Worm (Caenorhabditis elegans) whole organism, late embryonic: ENCODE results near the gene nlp-25.

Source experiments
- C38D4.7 ChIP-seq: fragments of 200-800 bp; sonication (Bioruptor generic); optimal IDR thresholded peaks from 2 replicates; lab custom pipeline; 2018; ENCODE audit warnings: mild to moderate bottlenecking, missing genetic modification characterization, moderate library complexity, missing compliant biosample characterization
- K09A11.1 ChIP-seq: sonication (generic microtip); optimal IDR thresholded peaks from 2 replicates; lab custom pipeline; 2017; ENCODE audit warnings: antibody characterized with exemption, mild to moderate bottlenecking, missing genetic modification characterization, missing compliant biosample characterization; ENCODE audit not compliant: insufficient read depth
- T23F11.4 ChIP-seq: fragments of 200-800 bp; sonication (Bioruptor generic); optimal IDR thresholded peaks from 2 replicates; lab custom pipeline; 2018; ENCODE audit warnings: mild to moderate bottlenecking, missing genetic modification characterization, missing compliant biosample characterization
- ahr-1 ChIP-seq: sonication (generic microtip); optimal IDR thresholded peaks from 2 replicates; lab custom pipeline; 2016; ENCODE audit warnings: missing genetic modification characterization, missing compliant biosample characterization
- ama-1 ChIP-seq: fragments of 150-350 bp; optimal IDR thresholded peaks from 2 replicates; lab custom pipeline; 2014
- ceh-18 ChIP-seq: sonication (generic microtip); optimal IDR thresholded peaks from 2 replicates; lab custom pipeline; 2016; ENCODE audit warnings: missing genetic modification characterization, missing compliant biosample characterization
- ceh-2 ChIP-seq: sonication (generic microtip); optimal IDR thresholded peaks from 2 replicates; lab custom pipeline; 2016; ENCODE audit warnings: missing genotype, missing genetic modification characterization, missing compliant biosample characterization
- ceh-24 ChIP-seq: sonication (generic microtip); optimal IDR thresholded peaks from 2 replicates; lab custom pipeline; 2016; ENCODE audit warnings: mild to moderate bottlenecking, missing genetic modification characterization, missing compliant biosample characterization
- ceh-30 ChIP-seq: fragments of 150-350 bp; optimal IDR thresholded peaks from 2 replicates; lab custom pipeline; 2014; ENCODE audit warnings: missing biosample characterization, missing genetic modification characterization
- ceh-34 ChIP-seq: sonication (generic microtip); optimal IDR thresholded peaks from 2 replicates; lab custom pipeline; 2016; ENCODE audit warnings: mild to moderate bottlenecking, missing genetic modification characterization, missing compliant biosample characterization
- ceh-45 ChIP-seq: fragments of 200-800 bp; sonication (Bioruptor generic); IDR thresholded peaks from 2 replicates; pipeline ENCODE4 v1.3.6; 2022; ENCODE audit warnings: missing genetic modification reagents, missing genetic modification characterization, missing compliant biosample characterization
- ceh-9 ChIP-seq: sonication (generic microtip); optimal IDR thresholded peaks from 2 replicates; lab custom pipeline; 2016; ENCODE audit warnings: mild to moderate bottlenecking, missing genetic modification characterization, inconsistent platforms, missing compliant biosample characterization
- che-1 ChIP-seq: sonication (generic microtip); optimal IDR thresholded peaks from 2 replicates; lab custom pipeline; 2016; ENCODE audit warnings: mild to moderate bottlenecking, missing genetic modification characterization, missing compliant biosample characterization
- dve-1 ChIP-seq: sonication (generic microtip); optimal IDR thresholded peaks from 2 replicates; lab custom pipeline; 2017; ENCODE audit warnings: antibody characterized with exemption, mild to moderate bottlenecking, missing genetic modification characterization, missing compliant biosample characterization
- elt-2 ChIP-seq: sonication (generic microtip); optimal IDR thresholded peaks from 2 replicates; lab custom pipeline; 2016; ENCODE audit warnings: missing genetic modification reagents, missing genetic modification characterization, missing compliant biosample characterization
- ets-4 ChIP-seq: sonication (generic microtip); optimal IDR thresholded peaks from 2 replicates; lab custom pipeline; 2016; ENCODE audit warnings: missing genetic modification characterization, missing compliant biosample characterization
- fax-1 ChIP-seq: sonication (generic microtip); optimal IDR thresholded peaks from 2 replicates; lab custom pipeline; 2016; ENCODE audit warnings: missing genotype, missing genetic modification characterization, missing compliant biosample characterization
- fkh-6 ChIP-seq: sonication (generic microtip); optimal IDR thresholded peaks from 2 replicates; lab custom pipeline; 2016; ENCODE audit warnings: missing genetic modification characterization, missing compliant biosample characterization
- gmeb-2 ChIP-seq: sonication (generic microtip); optimal IDR thresholded peaks from 2 replicates; lab custom pipeline; 2016; ENCODE audit warnings: missing genetic modification characterization, inconsistent platforms, missing compliant biosample characterization
- hlh-30 ChIP-seq: sonication (generic microtip); optimal IDR thresholded peaks from 2 replicates; lab custom pipeline; 2017; ENCODE audit warnings: antibody characterized with exemption, missing genetic modification characterization, missing compliant biosample characterization; ENCODE audit not compliant: insufficient read depth
- hlh-6 ChIP-seq: sonication (generic microtip); optimal IDR thresholded peaks from 2 replicates; lab custom pipeline; 2016; ENCODE audit warnings: missing genotype, missing genetic modification characterization, missing compliant biosample characterization
- hlh-8 ChIP-seq: sonication (generic microtip); optimal IDR thresholded peaks from 2 replicates; lab custom pipeline; 2016; ENCODE audit warnings: missing genotype, missing genetic modification characterization, missing compliant biosample characterization
- lim-6 ChIP-seq: sonication (generic microtip); optimal IDR thresholded peaks from 2 replicates; lab custom pipeline; 2016; ENCODE audit warnings: missing genetic modification characterization, missing compliant biosample characterization
- lin-11 ChIP-seq: fragments of 200-800 bp; sonication (Bioruptor generic); optimal IDR thresholded peaks from 2 replicates; lab custom pipeline; 2018; ENCODE audit warnings: mild to moderate bottlenecking, missing genetic modification characterization, missing compliant biosample characterization
- madf-2 ChIP-seq: sonication (generic microtip); optimal IDR thresholded peaks from 2 replicates; lab custom pipeline; 2017; ENCODE audit warnings: missing genetic modification characterization, missing compliant biosample characterization
- mec-3 ChIP-seq: sonication (generic microtip); optimal IDR thresholded peaks from 2 replicates; lab custom pipeline; 2016; ENCODE audit warnings: borderline replicate concordance, missing genetic modification characterization, missing compliant biosample characterization
- odd-2 ChIP-seq: sonication (generic microtip); optimal IDR thresholded peaks from 2 replicates; lab custom pipeline; 2017; ENCODE audit warnings: antibody characterized with exemption, mild to moderate bottlenecking, missing genetic modification characterization, missing compliant biosample characterization
- pat-9 ChIP-seq: fragments of 200-800 bp; sonication (Bioruptor generic); optimal IDR thresholded peaks from 2 replicates; lab custom pipeline; 2018; ENCODE audit warnings: mild to moderate bottlenecking, missing genetic modification characterization, moderate library complexity, missing compliant biosample characterization
- pqm-1 ChIP-seq: sonication (generic microtip); optimal IDR thresholded peaks from 2 replicates; lab custom pipeline; 2016; ENCODE audit warnings: missing genetic modification characterization, missing compliant biosample characterization
- ref-2 ChIP-seq: sonication (generic microtip); optimal IDR thresholded peaks from 2 replicates; lab custom pipeline; 2016; ENCODE audit warnings: missing genetic modification characterization, missing compliant biosample characterization
- rnt-1 ChIP-seq: sonication (generic microtip); optimal IDR thresholded peaks from 2 replicates; lab custom pipeline; 2016; ENCODE audit warnings: missing genetic modification characterization, missing compliant biosample characterization
- ttx-3 ChIP-seq: sonication (generic microtip); optimal IDR thresholded peaks from 2 replicates; lab custom pipeline; 2016; ENCODE audit warnings: missing genetic modification reagents, missing genetic modification characterization, missing compliant biosample characterization
- unc-3 ChIP-seq, 2 experiments: fragments of 200-800 bp in 1 of 2; sonication (Bioruptor generic) in 1 of 2; sonication (generic microtip) in 1 of 2; conservative IDR thresholded peaks in 1 of 2; optimal IDR thresholded peaks in 1 of 2; 2 replicates each; pipeline versions ENCODE4 v1.3.6 to Lab custom; 2016 to 2022; ENCODE audit warnings: missing compliant biosample characterization in 2 of 2, missing genetic modification characterization in 2 of 2, missing genetic modification reagents in 1 of 2
- unc-55 ChIP-seq: sonication (generic microtip); optimal IDR thresholded peaks from 2 replicates; lab custom pipeline; 2017; ENCODE audit warnings: missing biosample characterization, missing genetic modification reagents, missing genetic modification characterization

Gene nlp-25

ce11 chrV:19605880-19606279 is at the start of gene nlp-25:
nlp-25 (plus strand) TSS chrV:19606180.
- no peak for TF ChIP-seq unc-55 (GFP tag; lab: Kevin White, UChicago)

- TF ChIP-seq lin-11 (tag; lab: Kevin White, UChicago) (no peak), ceh-34 (no peak), ceh-30 (tag; lab: Kevin White, UChicago) (no peak), ceh-2 (tag; lab: Kevin White, UChicago) (no peak)
These were observed 40.9 kb upstream of the nlp-25 start, which contains the start of gene kcnl-1 for ce11 chrV:19565082-19565481. kcnl-1 (plus strand) TSS chrV:19565382.

- TF ChIP-seq ceh-24 (tag; lab: Kevin White, UChicago) = no peak
- TF ChIP-seq unc-3 (GFP tag; conservative IDR thresholded peaks at IDR 0.05; lab: Robert Waterston, UW) = no peak
- TF ChIP-seq unc-3 (tag; optimal IDR thresholded peaks at IDR 0.05; lab: Kevin White, UChicago) = no peak
- TF ChIP-seq pqm-1 (tag; lab: Kevin White, UChicago) = no peak
- TF ChIP-seq hlh-6 (tag; lab: Kevin White, UChicago) = no peak
- no peak for TF ChIP-seq ets-4
- no peak for TF ChIP-seq madf-2 (tag; lab: Kevin White, UChicago)
- no peak for TF ChIP-seq ref-2 (tag; lab: Kevin White, UChicago)
- TF ChIP-seq ttx-3 = no peak
These were observed 35.9 kb upstream of the nlp-25 start for ce11 chrV:19570102-19570501.

- TF ChIP-seq ceh-9 (tag; lab: Kevin White, UChicago) (no peak), fkh-6 (tag; lab: Kevin White, UChicago) (no peak), che-1 (tag; lab: Kevin White, UChicago) (no peak)
These were observed 26.5 kb upstream of the nlp-25 start for ce11 chrV:19579509-19579908.

- TF ChIP-seq mec-3 (tag; lab: Kevin White, UChicago) (no peak), K09A11.1 (tag; lab: Kevin White, UChicago) (no peak), pat-9 (tag; lab: Kevin White, UChicago) (no peak), dve-1 (no peak), ceh-45 (GFP tag; lab: Robert Waterston, UW) (no peak), hlh-30 (tag; lab: Kevin White, UChicago) (no peak), hlh-8 (tag; lab: Kevin White, UChicago) (no peak), T23F11.4 (no peak), lim-6 (tag; lab: Kevin White, UChicago) (no peak), rnt-1 (tag; lab: Kevin White, UChicago) (no peak), C38D4.7 (GFP tag; lab: Kevin White, UChicago) (no peak), elt-2 (tag; lab: Kevin White, UChicago) (no peak), ceh-18 (tag; lab: Kevin White, UChicago) (no peak), gmeb-2 (tag; lab: Kevin White, UChicago) (no peak), ama-1 (lab: Kevin White, UChicago) (no peak), ahr-1 (tag; lab: Kevin White, UChicago) (no peak), odd-2 (no peak), ceh-34 (no peak), fax-1 (tag; lab: Kevin White, UChicago) (no peak)
These were observed 23.7 kb upstream of the nlp-25 start for ce11 chrV:19582256-19582655.
